Worm (Caenorhabditis elegans): ENCODE results near the gene M88.4.
A peak's percentile ranks its signal among the peaks of the same experiment; 100 is the strongest.

Gene M88.4

DNA sequence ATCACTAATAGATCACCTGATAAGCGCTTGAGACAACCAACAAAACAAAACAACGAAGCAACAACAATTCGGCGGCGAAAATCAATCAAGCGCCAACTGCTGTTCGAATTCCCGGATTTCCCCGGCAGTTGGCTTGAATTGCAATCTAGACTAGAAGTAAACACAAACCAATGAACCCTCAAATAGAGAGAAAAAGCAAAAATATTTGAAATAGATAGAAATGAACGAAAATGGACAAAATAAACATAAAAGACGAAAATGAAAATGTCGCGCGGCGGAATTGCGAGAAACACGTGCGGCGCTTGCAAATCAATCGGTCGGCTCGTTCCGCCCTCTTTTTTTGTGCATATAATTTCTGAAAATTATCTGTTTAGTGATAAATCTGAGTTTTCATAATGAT lies 19.6 kb downstream of the M88.4 start, which contains the start of gene idhg-1 (continued):
- TF ChIP-seq Y5F2A.4 (GFP tag; optimal IDR thresholded peaks at IDR 0.05) (no peak), egl-43 (GFP tag; IDR thresholded peaks at IDR 0.05) (peak; percentile 64), aha-1 (tag) (peak; percentile 62), ceh-20 (GFP tag; IDR thresholded peaks at IDR 0.05) (peak; percentile 36; the same call in 1 of the 2 replicates), vab-7 (GFP tag; IDR thresholded peaks at IDR 0.05) (no peak), hlh-30 (tag; optimal IDR thresholded peaks at IDR 0.05; ENCODE audit: insufficient read depth) (peak; percentile 58), lir-3 (tag; optimal IDR thresholded peaks at IDR 0.05) (no peak), daf-16 (GFP tag; optimal IDR thresholded peaks at IDR 0.05) (peak; percentile 10 to 94), daf-16 (tag; optimal IDR thresholded peaks at IDR 0.05) (peak; percentile 66), pqm-1 (tag; optimal IDR thresholded peaks at IDR 0.05) (peak; percentile 29), F37D6.2 (tag; optimal IDR thresholded peaks at IDR 0.05) (peak; percentile 35), ztf-11 (tag; optimal IDR thresholded peaks at IDR 0.05) (no peak), ceh-82 (tag; optimal IDR thresholded peaks at IDR 0.05) (no peak), lim-7 (GFP tag; IDR thresholded peaks at IDR 0.05) (0 out of 2 replicates have a peak, but pooled peaks have one; percentile 51), unc-130 (GFP tag; optimal IDR thresholded peaks at IDR 0.05) (peak; percentile 88), lin-1 (GFP tag; IDR thresholded peaks at IDR 0.05) (0 out of 2 replicates have a peak, but pooled peaks have one; percentile 48), nhr-77 (tag; optimal IDR thresholded peaks at IDR 0.05) (peak; percentile 4), hif-1 (tag; optimal IDR thresholded peaks at IDR 0.05) (peak in 1 of 2 experiments; percentile 63), lsy-2 (tag; optimal IDR thresholded peaks at IDR 0.05) (peak in 1 of 2 experiments; percentile 72), F44E2.7 (GFP tag; IDR thresholded peaks at IDR 0.05) (no peak), arid-1 (GFP tag; conservative IDR thresholded peaks at IDR 0.05) (peak; percentile 81), nhr-76 (tag; optimal IDR thresholded peaks at IDR 0.05) (peak; percentile 5), zfp-3 (GFP tag; conservative IDR thresholded peaks at IDR 0.05) (0 out of 2 replicates have a peak, but pooled peaks have one; percentile 20), rbr-2 (tag; optimal IDR thresholded peaks at IDR 0.05) (peak; percentile 63), dve-1 (tag; optimal IDR thresholded peaks at IDR 0.05; ENCODE audit: insufficient read depth) (peak; percentile 78)

- no peak for TF ChIP-seq nhr-77 (tag; optimal IDR thresholded peaks at IDR 0.05)
- no peak for TF ChIP-seq snpc-4 (tag; optimal IDR thresholded peaks at IDR 0.05)
- TF ChIP-seq nhr-76 (tag; optimal IDR thresholded peaks at IDR 0.05) = no peak
- no peak for TF ChIP-seq zag-1 (tag; optimal IDR thresholded peaks at IDR 0.05)
- peak; percentile 47 for TF ChIP-seq dpl-1 (GFP tag; optimal IDR thresholded peaks at IDR 0.05)
- peak; percentile 38 for TF ChIP-seq nhr-28 (tag; optimal IDR thresholded peaks at IDR 0.05)
- no peak for TF ChIP-seq gei-8 (GFP tag; optimal IDR thresholded peaks at IDR 0.05)
- TF ChIP-seq pha-4 (GFP tag; IDR thresholded peaks at IDR 0.05) = no peak
- peak; percentile 1 for TF ChIP-seq pha-4 (tag; optimal IDR thresholded peaks at IDR 0.05)
- peak; percentile 28 for TF ChIP-seq hlh-30 (tag; optimal IDR thresholded peaks at IDR 0.05; ENCODE audit: insufficient read depth)
- peak; percentile 25 for TF ChIP-seq dve-1 (tag; optimal IDR thresholded peaks at IDR 0.05; ENCODE audit: insufficient read depth)
- peak; percentile 55 for TF ChIP-seq mep-1 (tag; optimal IDR thresholded peaks at IDR 0.05)
- peak; percentile 66 for TF ChIP-seq mes-2 (tag; optimal IDR thresholded peaks at IDR 0.05; ENCODE audit: poor library complexity, severe bottlenecking)
- TF ChIP-seq set-16 (GFP tag; IDR thresholded peaks at IDR 0.05) = no peak
- no peak for TF ChIP-seq daf-16 (GFP tag; optimal IDR thresholded peaks at IDR 0.05)
- TF ChIP-seq daf-16 (tag; optimal IDR thresholded peaks at IDR 0.05) = peak; percentile 33
- TF ChIP-seq lsy-2 (tag; optimal IDR thresholded peaks at IDR 0.05) = peak in 1 of 2 experiments; percentile 62
- no peak for TF ChIP-seq ztf-7 (tag; optimal IDR thresholded peaks at IDR 0.05)
- peak; percentile 22 for TF ChIP-seq nhr-6 (tag; optimal IDR thresholded peaks at IDR 0.05)
- peak; percentile 5 for TF ChIP-seq rbr-2 (tag; optimal IDR thresholded peaks at IDR 0.05)
Observed at ce11 chrIII:4578385-4578903, 29.6 kb downstream of the M88.4 start, which contains the start of the genes sel-5 and wdr-48. TSS of gene sel-5 (minus strand) at chrIII:4578437. TSS of gene wdr-48 (plus strand) at chrIII:4578853.

- TF ChIP-seq lin-39 (tag; optimal IDR thresholded peaks at IDR 0.05) (no peak), attf-4 (tag; optimal IDR thresholded peaks at IDR 0.05) (no peak), zip-2 (tag; optimal IDR thresholded peaks at IDR 0.05) (no peak), spr-1 (tag; optimal IDR thresholded peaks at IDR 0.05) (no peak), dmd-9 (GFP tag; IDR thresholded peaks at IDR 0.05) (no peak), fos-1 (tag; optimal IDR thresholded peaks at IDR 0.05) (no peak), F37D6.2 (tag; optimal IDR thresholded peaks at IDR 0.05) (no peak), R02D3.7 (tag; optimal IDR thresholded peaks at IDR 0.05) (no peak)
Observed at ce11 chrIII:4581495-4581894, 32.7 kb downstream of the M88.4 start, which contains the start of gene F35G12.12. TSS of gene F35G12.12 (plus strand) at chrIII:4581795.

Measured in whole organism, L4 larva.